Worm (Caenorhabditis elegans) whole organism, mixed stage, embryonic: ENCODE data around the gene srsx-8.

Experiments
- bed-3 ChIP-seq: fragments of 200-800 bp; sonication (Bioruptor generic); optimal IDR thresholded peaks from 3 replicates; lab custom pipeline; 2018; ENCODE audit warnings: mild to moderate bottlenecking, missing genetic modification characterization, moderate library complexity, missing compliant biosample characterization
- blmp-1 ChIP-seq: fragments of 150-350 bp; optimal IDR thresholded peaks from 2 replicates; lab custom pipeline; 2014; ENCODE audit warnings: missing biosample characterization, missing genetic modification characterization
- flh-1 ChIP-seq: fragments of 200-800 bp; sonication (Bioruptor generic); optimal IDR thresholded peaks from 2 replicates; lab custom pipeline; 2018; ENCODE audit warnings: mild to moderate bottlenecking, missing genetic modification characterization, moderate library complexity, missing compliant biosample characterization
- mep-1 ChIP-seq: fragments of 150-350 bp; optimal IDR thresholded peaks from 2 replicates; lab custom pipeline; 2017; ENCODE audit warnings: missing biosample characterization, missing genetic modification reagents, missing genetic modification characterization, inconsistent platforms
- nhr-237 ChIP-seq: fragments of 150-350 bp; optimal IDR thresholded peaks from 2 replicates; lab custom pipeline; 2014; ENCODE audit warnings: missing biosample characterization, missing genetic modification characterization
- nhr-76 ChIP-seq: sonication (generic microtip); optimal IDR thresholded peaks from 2 replicates; lab custom pipeline; 2017; ENCODE audit warnings: missing biosample characterization, missing genetic modification characterization
- pha-4 ChIP-seq: fragments of 150-350 bp; optimal IDR thresholded peaks from 2 replicates; lab custom pipeline; 2018; ENCODE audit warnings: missing biosample characterization, missing genetic modification reagents, missing genetic modification characterization
- unc-62 ChIP-seq: fragments of 150-350 bp; optimal IDR thresholded peaks from 2 replicates; lab custom pipeline; 2014; ENCODE audit warnings: missing biosample characterization, missing genetic modification reagents, missing genetic modification characterization
- zip-8 ChIP-seq: fragments of 150-350 bp; optimal IDR thresholded peaks from 2 replicates; lab custom pipeline; 2014; ENCODE audit warnings: missing biosample characterization, missing genetic modification characterization
- ztf-11 ChIP-seq: fragments of 150-350 bp; optimal IDR thresholded peaks from 2 replicates; lab custom pipeline; 2014; ENCODE audit warnings: missing biosample characterization, missing genetic modification characterization

DNA sequence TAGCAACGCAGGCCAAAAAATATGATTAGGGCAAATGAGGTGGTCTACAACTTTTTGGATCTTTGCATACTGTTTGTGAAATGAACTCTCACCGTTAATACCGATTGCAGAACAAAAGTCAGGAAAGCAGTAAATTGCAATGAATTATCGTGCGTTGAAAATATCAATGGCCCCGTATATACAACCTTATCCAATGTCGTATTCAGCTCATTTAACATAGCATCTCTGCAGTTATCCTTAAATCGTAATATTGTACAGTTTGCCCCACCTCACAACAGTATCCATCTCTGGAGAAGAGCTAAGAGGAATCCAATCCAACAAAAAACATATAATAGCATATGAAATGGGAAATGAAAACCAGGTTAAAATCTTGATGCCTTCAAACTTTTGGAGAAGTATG, 20.4 kb downstream of the srsx-8 start:
- no peak for TF ChIP-seq mep-1 (tag; lab: Kevin White, UChicago)
- no peak for TF ChIP-seq nhr-76 (tag; lab: Kevin White, UChicago)
- TF ChIP-seq zip-8 (tag; lab: Kevin White, UChicago): no peak
- TF ChIP-seq unc-62 (GFP tag; lab: Kevin White, UChicago): no peak
- no peak for TF ChIP-seq ztf-11 (tag; lab: Kevin White, UChicago)
- TF ChIP-seq flh-1: no peak
- TF ChIP-seq pha-4: no peak
- TF ChIP-seq nhr-237 (tag; lab: Kevin White, UChicago): no peak
- TF ChIP-seq blmp-1 (tag; lab: Kevin White, UChicago): no peak
- no peak for TF ChIP-seq bed-3
